Fruit fly (Drosophila melanogaster) whole organism, embryonic: ENCODE results near the gene ple.

ENCODE experiments used
- Adf1 ChIP-seq: fragments of 200-800 bp; sonication (Bioruptor generic); IDR thresholded peaks from 2 replicates; pipeline ENCODE4 v1.3.6; 2022; ENCODE audit warnings: missing biosample characterization, missing genetic modification characterization
- Asciz ChIP-seq: fragments of 200-800 bp; sonication (Bioruptor generic); optimal IDR thresholded peaks from 2 replicates; lab custom pipeline; 2017; ENCODE audit warnings: missing biosample characterization, mild to moderate bottlenecking, missing genetic modification characterization, missing genetic modification reagents
- Bgb ChIP-seq: fragments of 200-800 bp; sonication (Bioruptor generic); IDR thresholded peaks from 2 replicates; pipeline ENCODE4 v1.3.6; 2022; ENCODE audit warnings: missing biosample characterization, missing genetic modification characterization; ENCODE audit not compliant: partially characterized antibody
- CG10366 ChIP-seq: fragments of 200-800 bp; sonication (Bioruptor generic); IDR thresholded peaks from 2 replicates; pipeline ENCODE4 v1.3.6; 2022; ENCODE audit warnings: missing biosample characterization, missing genetic modification characterization
- CG12104 ChIP-seq: fragments of 200-800 bp; sonication (Bioruptor generic); optimal IDR thresholded peaks from 3 replicates; lab custom pipeline; 2016; ENCODE audit warnings: missing biosample characterization, missing genetic modification characterization
- CG17802 ChIP-seq: fragments of 200-800 bp; sonication (Bioruptor generic); optimal IDR thresholded peaks from 2 replicates; lab custom pipeline; 2018; ENCODE audit warnings: missing biosample characterization, mild to moderate bottlenecking, missing genetic modification characterization, moderate library complexity
- CG2120 ChIP-seq: fragments of 200-800 bp; sonication (Bioruptor generic); optimal IDR thresholded peaks from 3 replicates; lab custom pipeline; 2016; ENCODE audit warnings: missing biosample characterization, missing genetic modification characterization
- CG2712 ChIP-seq: fragments of 200-800 bp; optimal IDR thresholded peaks from 3 replicates; lab custom pipeline; 2019; ENCODE audit warnings: missing biosample characterization, mild to moderate bottlenecking, missing genetic modification characterization, moderate library complexity
- CG30020 ChIP-seq: fragments of 200-800 bp; optimal IDR thresholded peaks from 2 replicates; lab custom pipeline; 2019; ENCODE audit warnings: missing biosample characterization, mild to moderate bottlenecking, missing genetic modification characterization, moderate library complexity
- CG30431 ChIP-seq: fragments of 200-800 bp; sonication (Bioruptor generic); optimal IDR thresholded peaks from 2 replicates; lab custom pipeline; 2017; ENCODE audit warnings: missing biosample characterization, missing genetic modification characterization
- CG31365 ChIP-seq: fragments of 200-800 bp; sonication (Bioruptor generic); optimal IDR thresholded peaks from 2 replicates; lab custom pipeline; 2018; ENCODE audit warnings: missing biosample characterization, mild to moderate bottlenecking, missing genetic modification characterization
- CG42726 ChIP-seq: fragments of 200-800 bp; sonication (Bioruptor generic); IDR thresholded peaks from 2 replicates; pipeline ENCODE4 v1.3.6; 2022; ENCODE audit warnings: missing biosample characterization, missing genetic modification characterization; ENCODE audit not compliant: partially characterized antibody
- CG43689 ChIP-seq: fragments of 200-800 bp; sonication (Bioruptor generic); IDR thresholded peaks from 2 replicates; pipeline ENCODE4 v1.3.6; 2022; ENCODE audit warnings: missing biosample characterization, missing genetic modification characterization
- CG4730 ChIP-seq: fragments of 200-800 bp; sonication (Bioruptor generic); IDR thresholded peaks from 2 replicates; pipeline ENCODE4 v1.3.6; 2022; ENCODE audit warnings: missing biosample characterization, missing genetic modification characterization
- CG5953 ChIP-seq: fragments of 200-800 bp; sonication (Bioruptor generic); IDR thresholded peaks from 2 replicates; pipeline ENCODE4 v1.3.6; 2022; ENCODE audit warnings: missing biosample characterization, missing genetic modification characterization
- CG6272 ChIP-seq: fragments of 200-800 bp; sonication (Bioruptor generic); IDR thresholded peaks from 2 replicates; pipeline ENCODE4 v1.3.6; 2022; ENCODE audit warnings: missing biosample characterization, missing genetic modification characterization
- CG6813 ChIP-seq: fragments of 200-800 bp; sonication (Bioruptor generic); optimal IDR thresholded peaks from 2 replicates; lab custom pipeline; 2017; ENCODE audit warnings: missing biosample characterization, missing genetic modification characterization, mild to moderate bottlenecking, moderate library complexity, missing genetic modification reagents
- CG7372 ChIP-seq: fragments of 200-800 bp; sonication (Bioruptor generic); IDR thresholded peaks from 2 replicates; pipeline ENCODE4 v1.3.6; 2022; ENCODE audit warnings: missing biosample characterization, missing genetic modification characterization
- CG7745 ChIP-seq: fragments of 200-800 bp; sonication (Bioruptor generic); optimal IDR thresholded peaks from 2 replicates; lab custom pipeline; 2018; ENCODE audit warnings: missing biosample characterization, mild to moderate bottlenecking, missing genetic modification characterization, moderate library complexity
- CG8290 ChIP-seq, 3 experiments: fragments of 200-800 bp; sonication (Bioruptor generic); optimal IDR thresholded peaks; 2 replicates each; lab custom pipeline; 2016 to 2019; ENCODE audit warnings: missing biosample characterization in 3 of 3, missing genetic modification characterization in 3 of 3, mild to moderate bottlenecking in 2 of 3, moderate library complexity in 1 of 3
- CG8359 ChIP-seq: fragments of 200-800 bp; sonication (Bioruptor generic); optimal IDR thresholded peaks from 2 replicates; lab custom pipeline; 2017; ENCODE audit warnings: missing biosample characterization, mild to moderate bottlenecking, missing genetic modification characterization, borderline replicate concordance
- CG8388 ChIP-seq: fragments of 200-800 bp; sonication (Bioruptor generic); optimal IDR thresholded peaks from 2 replicates; lab custom pipeline; 2019; ENCODE audit warnings: missing biosample characterization, mild to moderate bottlenecking, missing genetic modification characterization, moderate library complexity
- CG8765 ChIP-seq: fragments of 200-800 bp; sonication (Bioruptor generic); IDR thresholded peaks from 2 replicates; pipeline ENCODE4 v1.3.6; 2022; ENCODE audit warnings: missing biosample characterization, missing genetic modification characterization
- Dp ChIP-seq: fragments of 200-800 bp; sonication (Bioruptor generic); optimal IDR thresholded peaks from 2 replicates; lab custom pipeline; 2018; ENCODE audit warnings: missing biosample characterization, mild to moderate bottlenecking, missing genetic modification characterization, moderate library complexity
- ERR ChIP-seq: fragments of 200-800 bp; sonication (Bioruptor generic); optimal IDR thresholded peaks from 2 replicates; lab custom pipeline; 2016; ENCODE audit warnings: missing biosample characterization, missing genetic modification characterization
- Elba2 ChIP-seq: fragments of 200-800 bp; sonication (Bioruptor generic); optimal IDR thresholded peaks from 3 replicates; lab custom pipeline; 2016; ENCODE audit warnings: missing biosample characterization, missing genetic modification characterization
- H2.0 ChIP-seq: fragments of 200-800 bp; sonication (Bioruptor generic); IDR thresholded peaks from 2 replicates; pipeline ENCODE4 v1.3.6; 2022; ENCODE audit warnings: missing biosample characterization, missing genetic modification characterization
- Hand ChIP-seq: fragments of 200-800 bp; sonication (Bioruptor generic); optimal IDR thresholded peaks from 2 replicates; lab custom pipeline; 2017; ENCODE audit warnings: mild to moderate bottlenecking, missing biosample characterization, missing genetic modification reagents, missing genetic modification characterization
- Hmr ChIP-seq: fragments of 200-800 bp; sonication (Bioruptor generic); optimal IDR thresholded peaks from 3 replicates; lab custom pipeline; 2017; ENCODE audit warnings: mild to moderate bottlenecking, missing biosample characterization, missing genetic modification reagents, missing genetic modification characterization
- Hmx ChIP-seq: fragments of 200-800 bp; sonication (Bioruptor generic); optimal IDR thresholded peaks from 2 replicates; lab custom pipeline; 2016; ENCODE audit warnings: missing biosample characterization, missing genetic modification characterization
- Hr51 ChIP-seq, 2 experiments: fragments of 200-800 bp; sonication (Bioruptor generic); optimal IDR thresholded peaks; 2 replicates in 1 of 2; 3 replicates in 1 of 2; lab custom pipeline; 2016 to 2018; ENCODE audit warnings: missing biosample characterization in 2 of 2, missing genetic modification characterization in 2 of 2, mild to moderate bottlenecking in 1 of 2, moderate library complexity in 1 of 2
- MESR4 ChIP-seq: fragments of 200-800 bp; sonication (Bioruptor generic); optimal IDR thresholded peaks from 2 replicates; lab custom pipeline; 2018; ENCODE audit warnings: missing biosample characterization, mild to moderate bottlenecking, missing genetic modification characterization, moderate library complexity
- Med ChIP-seq: fragments of 200-800 bp; sonication (Bioruptor generic); peaks from one replicate; lab custom pipeline; 2016; ENCODE audit warnings: missing biosample characterization, missing genetic modification characterization, mild to moderate bottlenecking, inconsistent platforms, moderate library complexity
- Usf ChIP-seq: fragments of 200-800 bp; sonication (Bioruptor generic); optimal IDR thresholded peaks from 2 replicates; lab custom pipeline; 2017; ENCODE audit warnings: missing genotype, missing biosample characterization, missing genetic modification characterization
- Vsx1 ChIP-seq: fragments of 200-800 bp; sonication (Bioruptor generic); optimal IDR thresholded peaks from 2 replicates; lab custom pipeline; 2017; ENCODE audit warnings: missing biosample characterization, mild to moderate bottlenecking, missing genetic modification characterization, missing genetic modification reagents
- ara ChIP-seq: fragments of 200-800 bp; sonication (Bioruptor generic); IDR thresholded peaks from 2 replicates; pipeline ENCODE4 v1.3.6; 2022; ENCODE audit warnings: missing biosample characterization, missing genetic modification characterization
- ash1 ChIP-seq: fragments of 200-800 bp; sonication (Bioruptor generic); optimal IDR thresholded peaks from 2 replicates; lab custom pipeline; 2018; ENCODE audit warnings: missing biosample characterization, mild to moderate bottlenecking, missing genetic modification characterization
- bigmax ChIP-seq: fragments of 200-800 bp; sonication (Bioruptor generic); optimal IDR thresholded peaks from 2 replicates; lab custom pipeline; 2018; ENCODE audit warnings: missing biosample characterization, mild to moderate bottlenecking, missing genetic modification characterization
- dpn ChIP-seq, 2 experiments: fragments of 200-800 bp; sonication (Bioruptor generic); optimal IDR thresholded peaks; 3 replicates each; lab custom pipeline; 2016; ENCODE audit warnings: missing biosample characterization in 2 of 2, missing genetic modification characterization in 2 of 2
- ken ChIP-seq: fragments of 200-800 bp; sonication (Bioruptor generic); IDR thresholded peaks from 3 replicates; pipeline ENCODE4 v1.3.6; 2022; ENCODE audit warnings: missing biosample characterization, missing genetic modification characterization
- nau ChIP-seq: fragments of 200-800 bp; sonication (Bioruptor generic); optimal IDR thresholded peaks from 3 replicates; lab custom pipeline; 2017; ENCODE audit warnings: missing biosample characterization, mild to moderate bottlenecking, missing genetic modification characterization, missing genetic modification reagents
- pzg ChIP-seq: fragments of 200-800 bp; sonication (Bioruptor generic); optimal IDR thresholded peaks from 3 replicates; lab custom pipeline; 2018; ENCODE audit warnings: missing biosample characterization, mild to moderate bottlenecking, missing genetic modification characterization, moderate library complexity
- ranshi ChIP-seq: fragments of 200-800 bp; sonication (Bioruptor generic); IDR thresholded peaks from 2 replicates; pipeline ENCODE4 v1.3.6; 2022; ENCODE audit warnings: missing biosample characterization, missing genetic modification characterization
- salm ChIP-seq: fragments of 200-800 bp; sonication (Bioruptor generic); optimal IDR thresholded peaks from 2 replicates; lab custom pipeline; 2018; ENCODE audit warnings: missing biosample characterization, mild to moderate bottlenecking, missing genetic modification characterization
- sens ChIP-seq: fragments of 200-800 bp; sonication (Bioruptor generic); peaks from one replicate; lab custom pipeline; 2016; ENCODE audit warnings: missing biosample characterization, missing genetic modification characterization
- sna ChIP-seq: fragments of 200-800 bp; sonication (Bioruptor generic); IDR thresholded peaks from 2 replicates; pipeline ENCODE4 v1.3.6; 2022; ENCODE audit warnings: missing biosample characterization, missing genetic modification characterization; ENCODE audit not compliant: partially characterized antibody
- sqz ChIP-seq: fragments of 200-800 bp; sonication (Bioruptor generic); optimal IDR thresholded peaks from 3 replicates; lab custom pipeline; 2018; ENCODE audit warnings: missing biosample characterization, mild to moderate bottlenecking, missing genetic modification characterization
- stwl ChIP-seq: fragments of 200-800 bp; sonication (Bioruptor generic); optimal IDR thresholded peaks from 3 replicates; lab custom pipeline; 2018; ENCODE audit warnings: missing biosample characterization, mild to moderate bottlenecking, missing genetic modification characterization, moderate library complexity
- vvl ChIP-seq: fragments of 200-800 bp; sonication (Bioruptor generic); IDR thresholded peaks from 2 replicates; pipeline ENCODE4 v1.3.6; 2022; ENCODE audit warnings: missing biosample characterization, missing genetic modification characterization

ple gene

DNA sequence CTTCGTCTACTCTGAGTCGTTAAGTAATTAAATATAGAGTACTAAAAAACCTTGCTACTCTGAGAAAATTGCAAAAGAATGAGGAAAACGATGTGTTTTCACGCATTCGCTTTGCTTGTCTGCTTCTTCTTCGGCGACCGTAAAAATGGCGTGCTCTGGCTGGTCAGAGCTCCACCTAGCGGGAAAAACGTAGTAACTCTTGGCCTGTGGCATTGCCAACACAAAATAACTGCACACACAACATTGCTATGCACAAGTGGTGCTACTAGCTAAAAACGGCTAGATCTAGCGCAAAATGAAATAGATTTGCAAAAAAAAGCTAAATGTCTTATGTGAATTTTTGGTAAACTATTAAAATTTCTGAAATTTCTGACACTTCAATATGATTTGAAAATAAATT, 27.8 kb upstream of the ple start (continued):
- peak; percentile 30 to 45 for TF ChIP-seq dpn (GFP tag; optimal IDR thresholded peaks at IDR 0.05; lab: Kevin White, UChicago)
- no peak for TF ChIP-seq salm (tag; lab: Kevin White, UChicago)
- peak; percentile 40; the same call in 1 of the 2 replicates for TF ChIP-seq CG5953 (GFP tag; lab: Robert Waterston, UW)
- peak; percentile 73 for TF ChIP-seq pzg
- peak; percentile 56 for TF ChIP-seq Hmr (GFP tag; lab: Kevin White, UChicago)
- TF ChIP-seq sqz (GFP tag; lab: Kevin White, UChicago) = no peak
- peak; percentile 91 for TF ChIP-seq Med
- peak; percentile 66 for TF ChIP-seq CG2712 (tag; lab: Kevin White, UChicago)
- no peak for TF ChIP-seq CG17802 (tag; lab: Kevin White, UChicago)
- TF ChIP-seq ash1 (GFP tag; lab: Kevin White, UChicago) = no peak
- no peak for TF ChIP-seq Hand (GFP tag; lab: Kevin White, UChicago)
- TF ChIP-seq Dp (GFP tag; lab: Kevin White, UChicago) = peak; percentile 7
- TF ChIP-seq CG8765 (GFP tag; lab: Robert Waterston, UW) = peak; percentile 30; the same call in 1 of the 2 replicates
- TF ChIP-seq CG4730 (GFP tag; lab: Robert Waterston, UW) = no peak
- TF ChIP-seq CG2120 (GFP tag; lab: Kevin White, UChicago) = peak; percentile 70
- TF ChIP-seq CG7745 (tag; lab: Kevin White, UChicago) = no peak
- TF ChIP-seq Usf (GFP tag; lab: Kevin White, UChicago) = no peak
- no peak for TF ChIP-seq CG8359 (GFP tag; lab: Kevin White, UChicago)
- TF ChIP-seq Hr51 (GFP tag; optimal IDR thresholded peaks at IDR 0.05; lab: Kevin White, UChicago) = peak; percentile 4 to 41
- TF ChIP-seq CG30431 = no peak
- no peak for TF ChIP-seq Vsx1 (GFP tag; lab: Kevin White, UChicago)
- peak; percentile 84 for TF ChIP-seq sens (GFP tag; lab: Kevin White, UChicago)
- no peak for TF ChIP-seq CG12104 (GFP tag; lab: Kevin White, UChicago)
- peak; percentile 39 for TF ChIP-seq CG30020 (tag; lab: Kevin White, UChicago)
- TF ChIP-seq MESR4 (GFP tag; lab: Kevin White, UChicago) = peak; percentile 72
- TF ChIP-seq Bgb (GFP tag; lab: Robert Waterston, UW) = peak; percentile 58; the same call in 1 of the 2 replicates
- peak; percentile 52 for TF ChIP-seq bigmax (GFP tag; lab: Kevin White, UChicago)
- no peak for TF ChIP-seq H2.0
- TF ChIP-seq CG42726 (GFP tag; lab: Robert Waterston, UW) = peak; percentile 70
- peak; percentile 38 for TF ChIP-seq CG10366 (GFP tag; lab: Robert Waterston, UW)
- peak; percentile 21 for TF ChIP-seq CG6813
- TF ChIP-seq Adf1 (GFP tag; lab: Robert Waterston, UW) = peak; percentile 33; the same call in 1 of the 2 replicates
- TF ChIP-seq ara (GFP tag; lab: Robert Waterston, UW) = 0 out of 2 replicates have a peak, but pooled peaks have one; percentile 28
- 0 out of 2 replicates have a peak, but pooled peaks have one; percentile 6 for TF ChIP-seq CG43689
- TF ChIP-seq CG7372 (GFP tag; lab: Robert Waterston, UW) = peak; percentile 53; the same call in 1 of the 2 replicates
- TF ChIP-seq Asciz (GFP tag; lab: Kevin White, UChicago) = no peak
- TF ChIP-seq Elba2 (GFP tag; lab: Kevin White, UChicago) = peak; percentile 64
- peak; percentile 55; the same call in 1 of the 2 replicates for TF ChIP-seq CG6272 (GFP tag; lab: Robert Waterston, UW)
- TF ChIP-seq ERR = no peak
- TF ChIP-seq CG8290 (GFP tag; optimal IDR thresholded peaks at IDR 0.05; lab: Kevin White, UChicago) = peak; percentile 58
- TF ChIP-seq CG8290 (tag; optimal IDR thresholded peaks at IDR 0.05; lab: Kevin White, UChicago) = peak in 1 of 2 experiments; percentile 83
- TF ChIP-seq nau = no peak
- TF ChIP-seq stwl (tag; lab: Kevin White, UChicago) = peak; percentile 80
- peak; percentile 71; the same call in 2 of the 3 replicates for TF ChIP-seq ken (GFP tag; lab: Robert Waterston, UW)
- no peak for TF ChIP-seq sna
- TF ChIP-seq vvl = peak; percentile 94
- TF ChIP-seq ranshi (GFP tag; lab: Robert Waterston, UW) = peak; percentile 60
- TF ChIP-seq CG8388 (GFP tag; lab: Kevin White, UChicago) = peak; percentile 18
- peak; percentile 32 for TF ChIP-seq CG31365 (tag; lab: Kevin White, UChicago)
- no peak for TF ChIP-seq Hmx
